Worm (Caenorhabditis elegans) whole organism, midembryonic: ENCODE data around the gene nhr-94.

Source experiments
- med-1 ChIP-seq: sonication (generic microtip); optimal IDR thresholded peaks from 2 replicates; lab custom pipeline; 2017; ENCODE audit warnings: missing genetic modification characterization, mild to moderate bottlenecking, missing compliant biosample characterization, antibody characterized with exemption, missing genetic modification reagents; ENCODE audit not compliant: insufficient read depth
- ztf-29 ChIP-seq: fragments of 200-800 bp; sonication (Bioruptor generic); IDR thresholded peaks from 2 replicates; pipeline ENCODE4 v1.3.6; 2022; ENCODE audit warnings: missing genetic modification reagents, missing genetic modification characterization, missing compliant biosample characterization

The nhr-94 gene

DNA sequence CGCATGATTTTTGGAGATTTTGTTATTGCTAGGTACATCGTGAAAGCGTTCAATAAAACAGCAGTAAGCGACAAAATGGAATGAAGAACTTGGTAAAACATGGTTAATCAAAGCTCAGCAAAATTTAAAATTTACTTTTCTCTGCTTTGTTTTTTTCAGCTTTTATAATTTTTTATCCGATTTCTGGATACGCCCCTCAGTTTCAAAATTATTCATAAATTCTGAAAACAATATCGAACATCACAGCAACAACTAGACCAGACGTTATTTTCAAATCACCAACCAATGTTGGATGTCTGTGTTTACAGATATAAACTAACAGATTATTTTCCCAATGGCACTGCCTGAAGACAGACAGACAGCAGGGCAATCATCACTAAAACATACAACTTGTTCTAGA, 51.5 kb downstream of the nhr-94 start, which contains the start of gene srd-31:
TSS of gene srd-31 (minus strand) at position 101 of the 400 bp plus-strand sequence.
- TF ChIP-seq ztf-29 (GFP tag; lab: Robert Waterston, UW) (no peak), med-1 (no peak)
